Fruit fly (Drosophila melanogaster) whole organism, embryonic: ENCODE measurements around the gene CG34163.

ENCODE experiments used
- Atf3 ChIP-seq: fragments of 200-800 bp; sonication (Bioruptor generic); optimal IDR thresholded peaks from 3 replicates; lab custom pipeline; 2016; ENCODE audit warnings: missing biosample characterization, missing genetic modification characterization
- CG10543 ChIP-seq: fragments of 200-800 bp; sonication (Bioruptor generic); optimal IDR thresholded peaks from 3 replicates; lab custom pipeline; 2017; ENCODE audit warnings: missing biosample characterization, mild to moderate bottlenecking, missing genetic modification characterization, moderate library complexity
- CG10654 ChIP-seq: fragments of 200-800 bp; sonication (Bioruptor generic); optimal IDR thresholded peaks from 2 replicates; lab custom pipeline; 2016; ENCODE audit warnings: missing biosample characterization, missing genetic modification characterization
- CG11504 ChIP-seq: fragments of 200-800 bp; sonication (Bioruptor generic); optimal IDR thresholded peaks from 3 replicates; lab custom pipeline; 2019; ENCODE audit warnings: missing biosample characterization, mild to moderate bottlenecking, missing genetic modification characterization, moderate library complexity
- CG12219 ChIP-seq: fragments of 200-800 bp; sonication (Bioruptor generic); optimal IDR thresholded peaks from 3 replicates; lab custom pipeline; 2018; ENCODE audit warnings: missing biosample characterization, mild to moderate bottlenecking, missing genetic modification characterization
- CG1233 ChIP-seq: fragments of 200-800 bp; sonication (Bioruptor generic); optimal IDR thresholded peaks from 4 replicates; lab custom pipeline; 2018; ENCODE audit warnings: missing biosample characterization, mild to moderate bottlenecking, missing genetic modification characterization
- CG12744 ChIP-seq: fragments of 200-800 bp; sonication (Bioruptor generic); optimal IDR thresholded peaks from 2 replicates; lab custom pipeline; 2016; ENCODE audit warnings: missing biosample characterization, missing genetic modification characterization
- CG14667 ChIP-seq: fragments of 200-800 bp; sonication (Bioruptor generic); IDR thresholded peaks from 2 replicates; pipeline ENCODE4 v1.3.6; 2022; ENCODE audit warnings: missing biosample characterization, missing genetic modification characterization
- CG14710 ChIP-seq: fragments of 200-800 bp; sonication (Bioruptor generic); optimal IDR thresholded peaks from 3 replicates; lab custom pipeline; 2019; ENCODE audit warnings: missing biosample characterization, mild to moderate bottlenecking, missing genetic modification characterization, moderate library complexity
- CG15011 ChIP-seq: fragments of 200-800 bp; sonication (Bioruptor generic); optimal IDR thresholded peaks from 3 replicates; lab custom pipeline; 2018; ENCODE audit warnings: missing biosample characterization, mild to moderate bottlenecking, missing genetic modification characterization
- CG16813 ChIP-seq: fragments of 200-800 bp; sonication (Bioruptor generic); IDR thresholded peaks from 3 replicates; pipeline ENCODE4 v1.3.6; 2022; ENCODE audit warnings: missing biosample characterization, missing genetic modification characterization; ENCODE audit not compliant: partially characterized antibody
- CG16863 ChIP-seq: fragments of 200-800 bp; sonication (Bioruptor generic); optimal IDR thresholded peaks from 3 replicates; lab custom pipeline; 2016; ENCODE audit warnings: missing biosample characterization, missing genetic modification characterization
- CG1792 ChIP-seq: fragments of 200-800 bp; sonication (Bioruptor generic); optimal IDR thresholded peaks from 2 replicates; lab custom pipeline; 2016; ENCODE audit warnings: missing biosample characterization, missing genetic modification characterization
- CG1832 ChIP-seq: fragments of 200-800 bp; sonication (Bioruptor generic); optimal IDR thresholded peaks from 2 replicates; lab custom pipeline; 2017; ENCODE audit warnings: missing biosample characterization, mild to moderate bottlenecking, missing genetic modification characterization, inconsistent platforms
- CG2199 ChIP-seq: fragments of 200-800 bp; sonication (Bioruptor generic); IDR thresholded peaks from 3 replicates; pipeline ENCODE4 v1.3.6; 2022; ENCODE audit warnings: missing biosample characterization, missing genetic modification characterization
- CG4328 ChIP-seq: fragments of 200-800 bp; sonication (Bioruptor generic); optimal IDR thresholded peaks from 3 replicates; lab custom pipeline; 2017; ENCODE audit warnings: missing biosample characterization, missing genetic modification reagents, missing genetic modification characterization
- CG4360 ChIP-seq: fragments of 200-800 bp; sonication (Bioruptor generic); IDR thresholded peaks from 2 replicates; pipeline ENCODE4 v1.3.6; 2022; ENCODE audit warnings: missing biosample characterization, missing genetic modification characterization
- CG4424 ChIP-seq: fragments of 200-800 bp; sonication (Bioruptor generic); optimal IDR thresholded peaks from 3 replicates; lab custom pipeline; 2016; ENCODE audit warnings: missing biosample characterization, missing genetic modification characterization
- CG4707 ChIP-seq: fragments of 200-800 bp; sonication (Bioruptor generic); optimal IDR thresholded peaks from 2 replicates; lab custom pipeline; 2018; ENCODE audit warnings: missing biosample characterization, mild to moderate bottlenecking, missing genetic modification characterization, moderate library complexity
- CG6654 ChIP-seq: fragments of 200-800 bp; sonication (Bioruptor generic); optimal IDR thresholded peaks from 2 replicates; lab custom pipeline; 2017; ENCODE audit warnings: missing biosample characterization, mild to moderate bottlenecking, missing genetic modification characterization
- CHES-1-like ChIP-seq: fragments of 200-800 bp; sonication (Bioruptor generic); optimal IDR thresholded peaks from 2 replicates; lab custom pipeline; 2016; ENCODE audit warnings: missing biosample characterization, missing genetic modification characterization
- CTCF ChIP-seq: fragments of 200-800 bp; sonication (Bioruptor generic); optimal IDR thresholded peaks from 2 replicates; lab custom pipeline; 2017; ENCODE audit warnings: missing biosample characterization, mild to moderate bottlenecking, missing genetic modification characterization, moderate library complexity
- CkIIα-i1 ChIP-seq: fragments of 200-800 bp; sonication (Bioruptor generic); IDR thresholded peaks from 2 replicates; pipeline ENCODE4 v1.3.6; 2022; ENCODE audit warnings: missing biosample characterization, missing genetic modification characterization
- D ChIP-seq, 2 experiments: fragments of 200-800 bp in 1 of 2; fragments of >200 bp in 1 of 2; sonication (Bioruptor generic) in 1 of 2; optimal IDR thresholded peaks; 2 replicates in 1 of 2; 3 replicates in 1 of 2; lab custom pipeline; 2017; ENCODE audit warnings: mild to moderate bottlenecking in 1 of 2, missing biosample characterization in 1 of 2, missing genetic modification characterization in 1 of 2, missing genetic modification reagents in 1 of 2
- Deaf1 ChIP-seq: fragments of 200-800 bp; optimal IDR thresholded peaks from 3 replicates; lab custom pipeline; 2019; ENCODE audit warnings: missing biosample characterization, mild to moderate bottlenecking, missing genetic modification characterization, moderate library complexity
- H2.0 ChIP-seq: fragments of 200-800 bp; sonication (Bioruptor generic); IDR thresholded peaks from 2 replicates; pipeline ENCODE4 v1.3.6; 2022; ENCODE audit warnings: missing biosample characterization, missing genetic modification characterization
- Meics ChIP-seq: fragments of 200-800 bp; sonication (Bioruptor generic); optimal IDR thresholded peaks from 2 replicates; lab custom pipeline; 2017; ENCODE audit warnings: missing biosample characterization, mild to moderate bottlenecking, missing genetic modification characterization
- NC2α ChIP-seq: fragments of 200-800 bp; sonication (Bioruptor generic); optimal IDR thresholded peaks from 2 replicates; lab custom pipeline; 2016; ENCODE audit warnings: missing biosample characterization, missing genetic modification characterization
- Sin3A ChIP-seq: fragments of >200 bp; optimal IDR thresholded peaks from 2 replicates; lab custom pipeline; 2018
- ash1 ChIP-seq: fragments of 200-800 bp; sonication (Bioruptor generic); optimal IDR thresholded peaks from 2 replicates; lab custom pipeline; 2018; ENCODE audit warnings: missing biosample characterization, mild to moderate bottlenecking, missing genetic modification characterization
- caup ChIP-seq: fragments of 200-800 bp; sonication (Bioruptor generic); optimal IDR thresholded peaks from 3 replicates; lab custom pipeline; 2017; ENCODE audit warnings: missing biosample characterization, mild to moderate bottlenecking, missing genetic modification characterization, moderate library complexity; ENCODE audit not compliant: severe bottlenecking
- cg ChIP-seq: fragments of 200-800 bp; sonication (Bioruptor generic); optimal IDR thresholded peaks from 3 replicates; lab custom pipeline; 2019; ENCODE audit warnings: missing biosample characterization, mild to moderate bottlenecking, missing genetic modification characterization, moderate library complexity
- dmrt11E ChIP-seq: fragments of 200-800 bp; sonication (Bioruptor generic); optimal IDR thresholded peaks from 3 replicates; lab custom pipeline; 2018; ENCODE audit warnings: missing biosample characterization, mild to moderate bottlenecking, missing genetic modification characterization, moderate library complexity
- gro ChIP-seq: fragments of 200-800 bp; sonication (Bioruptor generic); optimal IDR thresholded peaks from 2 replicates; lab custom pipeline; 2016; ENCODE audit warnings: missing biosample characterization, missing genetic modification characterization
- gsb ChIP-seq: fragments of 200-800 bp; sonication (Bioruptor generic); IDR thresholded peaks from 2 replicates; pipeline ENCODE4 v1.3.6; 2022; ENCODE audit warnings: missing biosample characterization, missing genetic modification characterization
- jigr1 ChIP-seq: fragments of 200-800 bp; sonication (Bioruptor generic); IDR thresholded peaks from 3 replicates; pipeline ENCODE4 v1.3.6; 2022; ENCODE audit warnings: missing biosample characterization, missing genetic modification characterization
- lbe ChIP-seq: fragments of 200-800 bp; sonication (Bioruptor generic); optimal IDR thresholded peaks from 2 replicates; lab custom pipeline; 2016; ENCODE audit warnings: missing biosample characterization, mild to moderate bottlenecking, missing genetic modification characterization
- lov ChIP-seq, 2 experiments: fragments of 200-800 bp in 1 of 2; fragments of >200 bp in 1 of 2; sonication (Bioruptor generic) in 1 of 2; IDR thresholded peaks in 1 of 2; optimal IDR thresholded peaks in 1 of 2; 2 replicates in 1 of 2; 3 replicates in 1 of 2; pipeline versions ENCODE4 v1.3.6 to Lab custom; 2017 to 2022; ENCODE audit warnings: missing biosample characterization in 1 of 2, missing genetic modification characterization in 1 of 2
- mld ChIP-seq: fragments of 200-800 bp; sonication (Bioruptor generic); IDR thresholded peaks from 3 replicates; pipeline ENCODE4 v1.3.6; 2022; ENCODE audit warnings: missing biosample characterization, missing genetic modification characterization; ENCODE audit not compliant: partially characterized antibody
- nerfin-1 ChIP-seq: fragments of 200-800 bp; sonication (Bioruptor generic); optimal IDR thresholded peaks from 3 replicates; lab custom pipeline; 2019; ENCODE audit warnings: missing biosample characterization, mild to moderate bottlenecking, missing genetic modification characterization, moderate library complexity
- otp ChIP-seq: fragments of 200-800 bp; sonication (Bioruptor generic); IDR thresholded peaks from 3 replicates; pipeline ENCODE4, ENCODE4 v1.3.6; 2022; ENCODE audit warnings: missing biosample characterization, missing genetic modification characterization
- peb ChIP-seq: fragments of 200-800 bp; sonication (Bioruptor generic); IDR thresholded peaks from 2 replicates; pipeline ENCODE4 v1.3.6; 2022; ENCODE audit warnings: missing biosample characterization, missing genetic modification characterization
- pita ChIP-seq: fragments of 200-800 bp; sonication (Bioruptor generic); optimal IDR thresholded peaks from 2 replicates; lab custom pipeline; 2017; ENCODE audit warnings: missing biosample characterization, mild to moderate bottlenecking, missing genetic modification characterization
- scrt ChIP-seq: fragments of 200-800 bp; sonication (Bioruptor generic); optimal IDR thresholded peaks from 2 replicates; lab custom pipeline; 2018; ENCODE audit warnings: missing biosample characterization, mild to moderate bottlenecking, missing genetic modification characterization, moderate library complexity
- sob ChIP-seq: fragments of 200-800 bp; sonication (Bioruptor generic); IDR thresholded peaks from 2 replicates; pipeline ENCODE4 v1.3.6; 2022; ENCODE audit warnings: missing biosample characterization, missing genetic modification characterization
- tap ChIP-seq: fragments of 200-800 bp; optimal IDR thresholded peaks from 3 replicates; lab custom pipeline; 2019; ENCODE audit warnings: missing biosample characterization, mild to moderate bottlenecking, missing genetic modification characterization, moderate library complexity
- ttk ChIP-seq: fragments of 200-800 bp; sonication (Bioruptor generic); IDR thresholded peaks from 2 replicates; pipeline ENCODE4 v2.1.2; 2022; ENCODE audit warnings: missing biosample characterization, missing genetic modification characterization
- yki ChIP-seq: fragments of >200 bp; optimal IDR thresholded peaks from 3 replicates; lab custom pipeline; 2018

The CG34163 gene

DNA sequence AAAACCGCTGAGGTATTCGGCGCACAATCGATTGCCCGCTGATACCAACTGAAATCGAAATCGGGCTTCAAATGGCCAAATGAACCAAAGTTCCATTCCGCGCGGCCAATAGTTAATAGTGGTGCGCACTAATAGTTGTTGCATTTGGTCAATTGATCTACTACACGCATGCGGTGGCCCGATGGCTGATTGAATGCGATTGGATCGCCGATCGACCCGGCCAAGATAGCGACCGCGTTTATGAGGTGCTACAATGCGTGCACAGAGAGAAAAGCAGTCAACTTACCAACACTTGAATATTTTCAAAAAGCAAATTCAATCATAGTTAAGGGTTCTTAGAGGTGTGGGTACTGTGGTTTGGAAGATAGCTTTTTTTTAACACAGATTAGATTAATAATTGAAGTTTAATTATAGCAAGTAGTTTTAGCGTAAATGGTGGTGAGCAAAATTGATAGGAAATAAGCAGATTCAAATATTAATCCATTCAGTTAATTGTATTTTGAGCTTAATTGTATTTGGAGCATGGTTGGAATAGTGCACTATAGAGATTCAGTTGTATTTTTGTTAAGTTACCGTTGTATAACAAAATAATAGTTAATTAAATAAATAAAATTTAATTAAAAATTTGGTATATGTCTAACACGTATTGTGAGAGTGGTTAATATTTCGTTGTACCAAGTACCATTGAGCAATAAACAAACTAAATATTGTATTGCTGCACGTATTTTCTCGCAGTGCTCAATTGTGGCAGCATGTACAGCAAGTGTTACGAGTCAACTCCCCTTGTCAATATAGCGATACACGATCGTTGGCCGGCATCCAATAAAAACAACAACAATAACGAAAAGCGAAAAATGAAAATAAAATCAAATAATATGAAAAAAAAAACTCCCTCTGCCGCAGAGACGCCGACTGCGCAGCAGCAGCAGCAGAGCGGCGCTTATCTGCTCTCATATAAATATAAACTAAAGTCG, 38.7 kb downstream of the CG34163 start (continued):
- TF ChIP-seq ttk (0 out of 2 replicates have a peak, but pooled peaks have one; percentile 6), Atf3 (GFP tag; lab: Kevin White, UChicago) (peak; percentile 5), CkIIα-i1 (GFP tag; lab: Robert Waterston, UW) (no peak), CG2199 (GFP tag; lab: Robert Waterston, UW) (0 out of 3 replicates have a peak, but pooled peaks have one; percentile 69), Deaf1 (peak; percentile 8), CG11504 (tag; lab: Kevin White, UChicago) (peak; percentile 72), CG10543 (GFP tag; lab: Kevin White, UChicago) (peak; percentile 3), peb (GFP tag; lab: Robert Waterston, UW) (no peak), CTCF (no peak), D (optimal IDR thresholded peaks at IDR 0.05; lab: Kevin White, UChicago) (no peak), D (GFP tag; optimal IDR thresholded peaks at IDR 0.05; lab: Kevin White, UChicago) (peak; percentile 67), lov (optimal IDR thresholded peaks at IDR 0.05; lab: Kevin White, UChicago) (no peak), lov (GFP tag; IDR thresholded peaks at IDR 0.05; lab: Robert Waterston, UW) (0 out of 3 replicates have a peak, but pooled peaks have one; percentile 14), CG4360 (peak; percentile 62), pita (GFP tag; lab: Kevin White, UChicago) (no peak), CG6654 (GFP tag; lab: Kevin White, UChicago) (peak; percentile 34), Sin3A (lab: Kevin White, UChicago) (no peak), CG1233 (GFP tag; lab: Kevin White, UChicago) (peak; percentile 54), CG16813 (no peak), CG4707 (no peak), NC2α (GFP tag; lab: Kevin White, UChicago) (peak; percentile 22), jigr1 (no peak), CG14710 (tag; lab: Kevin White, UChicago) (peak; percentile 67), mld (GFP tag; lab: Robert Waterston, UW) (no peak), CG10654 (peak; percentile 34), H2.0 (GFP tag; lab: Robert Waterston, UW) (peak; percentile 52), CG4328 (GFP tag; lab: Kevin White, UChicago) (peak; percentile 34), scrt (GFP tag; lab: Kevin White, UChicago) (peak; percentile 6), gsb (GFP tag; lab: Robert Waterston, UW) (no peak), caup (GFP tag; lab: Kevin White, UChicago) (no peak), yki (lab: Kevin White, UChicago) (no peak), CG15011 (no peak), sob (GFP tag; lab: Robert Waterston, UW) (peak; percentile 45), cg (GFP tag; lab: Kevin White, UChicago) (no peak), CG4424 (GFP tag; lab: Kevin White, UChicago) (peak; percentile 61), nerfin-1 (tag; lab: Kevin White, UChicago) (peak; percentile 3), CG12219 (GFP tag; lab: Kevin White, UChicago) (no peak), CHES-1-like (GFP tag; lab: Kevin White, UChicago) (peak; percentile 31), CG12744 (GFP tag; lab: Kevin White, UChicago) (no peak), gro (GFP tag; lab: Kevin White, UChicago) (no peak), dmrt11E (tag; lab: Kevin White, UChicago) (peak; percentile 26), ash1 (GFP tag; lab: Kevin White, UChicago) (no peak), CG1832 (no peak), tap (tag; lab: Kevin White, UChicago) (no peak), CG14667 (peak; percentile 26), CG16863 (peak; percentile 15), otp (GFP tag; lab: Robert Waterston, UW) (no peak), lbe (GFP tag; lab: Kevin White, UChicago) (peak; percentile 24), Meics (GFP tag; lab: Kevin White, UChicago) (peak; percentile 68), CG1792 (GFP tag; lab: Kevin White, UChicago) (no peak)
